Worm (Caenorhabditis elegans) whole organism, mixed stage, embryonic: ENCODE data around the gene Y67D8C.6.

Source experiments
- M03D4.4 ChIP-seq: sonication (generic microtip); optimal IDR thresholded peaks from 2 replicates; lab custom pipeline; 2017; ENCODE audit warnings: mild to moderate bottlenecking, missing genetic modification characterization, missing compliant biosample characterization
- bed-3 ChIP-seq: fragments of 200-800 bp; sonication (Bioruptor generic); optimal IDR thresholded peaks from 3 replicates; lab custom pipeline; 2018; ENCODE audit warnings: mild to moderate bottlenecking, missing genetic modification characterization, moderate library complexity, missing compliant biosample characterization
- blmp-1 ChIP-seq: fragments of 150-350 bp; optimal IDR thresholded peaks from 2 replicates; lab custom pipeline; 2014; ENCODE audit warnings: missing biosample characterization, missing genetic modification characterization
- ceh-43 ChIP-seq: fragments of 200-800 bp; sonication (Bioruptor generic); optimal IDR thresholded peaks from 2 replicates; lab custom pipeline; 2018; ENCODE audit warnings: mild to moderate bottlenecking, missing genetic modification characterization, moderate library complexity, missing compliant biosample characterization
- ceh-83 ChIP-seq: fragments of 200-800 bp; sonication (Bioruptor generic); optimal IDR thresholded peaks from 2 replicates; lab custom pipeline; 2018; ENCODE audit warnings: mild to moderate bottlenecking, missing genetic modification characterization, missing compliant biosample characterization
- ces-1 ChIP-seq: fragments of 150-350 bp; optimal IDR thresholded peaks from 2 replicates; lab custom pipeline; 2014; ENCODE audit warnings: missing biosample characterization, missing genetic modification reagents, missing genetic modification characterization
- cnd-1 ChIP-seq: fragments of 200-800 bp; sonication (Bioruptor generic); optimal IDR thresholded peaks from 2 replicates; lab custom pipeline; 2018; ENCODE audit warnings: mild to moderate bottlenecking, missing genetic modification characterization, missing compliant biosample characterization
- drap-1 ChIP-seq: fragments of 200-800 bp; sonication (Bioruptor generic); optimal IDR thresholded peaks from 3 replicates; lab custom pipeline; 2018; ENCODE audit warnings: mild to moderate bottlenecking, missing genetic modification characterization, missing compliant biosample characterization
- flh-1 ChIP-seq: fragments of 200-800 bp; sonication (Bioruptor generic); optimal IDR thresholded peaks from 2 replicates; lab custom pipeline; 2018; ENCODE audit warnings: mild to moderate bottlenecking, missing genetic modification characterization, moderate library complexity, missing compliant biosample characterization
- ham-2 ChIP-seq: fragments of 200-800 bp; sonication (Bioruptor generic); optimal IDR thresholded peaks from 2 replicates; lab custom pipeline; 2018; ENCODE audit warnings: mild to moderate bottlenecking, missing genetic modification characterization, missing compliant biosample characterization
- hlh-1 ChIP-seq: fragments of 150-350 bp; optimal IDR thresholded peaks from 2 replicates; lab custom pipeline; 2014; ENCODE audit warnings: missing biosample characterization, missing genetic modification reagents, missing genetic modification characterization
- lin-13 ChIP-seq: fragments of 150-350 bp; optimal IDR thresholded peaks from 2 replicates; lab custom pipeline; 2014; ENCODE audit warnings: missing biosample characterization, missing genetic modification characterization
- lin-32 ChIP-seq: fragments of 200-800 bp; sonication (Bioruptor generic); optimal IDR thresholded peaks from 2 replicates; lab custom pipeline; 2018; ENCODE audit warnings: mild to moderate bottlenecking, missing genetic modification characterization, missing compliant biosample characterization
- lsy-2 ChIP-seq: fragments of 150-350 bp; optimal IDR thresholded peaks from 2 replicates; lab custom pipeline; 2014; ENCODE audit warnings: missing biosample characterization, missing genetic modification characterization
- mab-5 ChIP-seq: fragments of 150-350 bp; optimal IDR thresholded peaks from 2 replicates; lab custom pipeline; 2014; ENCODE audit warnings: missing biosample characterization, missing genetic modification characterization
- mep-1 ChIP-seq: fragments of 150-350 bp; optimal IDR thresholded peaks from 2 replicates; lab custom pipeline; 2017; ENCODE audit warnings: missing biosample characterization, missing genetic modification reagents, missing genetic modification characterization, inconsistent platforms
- mls-2 ChIP-seq: sonication (generic microtip); optimal IDR thresholded peaks from 2 replicates; lab custom pipeline; 2016; ENCODE audit warnings: mild to moderate bottlenecking, missing genetic modification characterization, moderate library complexity, missing compliant biosample characterization
- pha-4 ChIP-seq: fragments of 150-350 bp; optimal IDR thresholded peaks from 2 replicates; lab custom pipeline; 2018; ENCODE audit warnings: missing biosample characterization, missing genetic modification reagents, missing genetic modification characterization
- sem-2 ChIP-seq: fragments of 200-800 bp; sonication (Bioruptor generic); optimal IDR thresholded peaks from 2 replicates; lab custom pipeline; 2018; ENCODE audit warnings: mild to moderate bottlenecking, missing genetic modification characterization, missing compliant biosample characterization
- sptf-1 ChIP-seq: sonication (generic microtip); optimal IDR thresholded peaks from 2 replicates; lab custom pipeline; 2017; ENCODE audit warnings: mild to moderate bottlenecking, missing genetic modification characterization, moderate library complexity, missing compliant biosample characterization
- tbx-8 ChIP-seq: fragments of 200-800 bp; sonication (Bioruptor generic); optimal IDR thresholded peaks from 2 replicates; lab custom pipeline; 2018; ENCODE audit warnings: mild to moderate bottlenecking, missing genetic modification characterization, moderate library complexity, missing compliant biosample characterization
- unc-120 ChIP-seq: sonication (generic microtip); optimal IDR thresholded peaks from 2 replicates; lab custom pipeline; 2017; ENCODE audit warnings: missing genetic modification characterization, missing compliant biosample characterization; ENCODE audit not compliant: poor library complexity, severe bottlenecking

The Y67D8C.6 gene

ce11 chrIV:3050054-3050990 lies 12.9 kb downstream of the Y67D8C.6 start, which contains the start of gene eel-1:
TSS of gene eel-1 (minus strand) at chrIV:3050104.
- TF ChIP-seq ceh-43 (peak; percentile 57), lin-13 (tag; lab: Kevin White, UChicago) (peak; percentile 95), lin-32 (GFP tag; lab: Kevin White, UChicago) (peak; percentile 74), pha-4 (tag; lab: Kevin White, UChicago) (peak; percentile 78), tbx-8 (GFP tag; lab: Kevin White, UChicago) (peak; percentile 74), lsy-2 (peak; percentile 95), hlh-1 (tag; lab: Kevin White, UChicago) (peak; percentile 14), sptf-1 (tag; lab: Kevin White, UChicago) (peak; percentile 93), cnd-1 (tag; lab: Kevin White, UChicago) (peak; percentile 83), ceh-83 (GFP tag; lab: Kevin White, UChicago) (peak; percentile 75), ham-2 (GFP tag; lab: Kevin White, UChicago) (peak; percentile 64), mls-2 (tag; lab: Kevin White, UChicago) (peak; percentile 90), unc-120 (tag; lab: Kevin White, UChicago) (peak; percentile 92), sem-2 (GFP tag; lab: Kevin White, UChicago) (peak; percentile 69), drap-1 (GFP tag; lab: Kevin White, UChicago) (peak; percentile 89), bed-3 (peak; percentile 72), mep-1 (tag; lab: Kevin White, UChicago) (peak; percentile 74), flh-1 (GFP tag; lab: Kevin White, UChicago) (peak; percentile 20), M03D4.4 (peak; percentile 86)

- no peak for TF ChIP-seq tbx-8 (GFP tag; lab: Kevin White, UChicago)
- TF ChIP-seq ceh-83 (GFP tag; lab: Kevin White, UChicago) = no peak
- no peak for TF ChIP-seq lin-13 (tag; lab: Kevin White, UChicago)
These were observed 16.3 kb downstream of the Y67D8C.6 start for ce11 chrIV:3046889-3047288.

ce11 chrIV:3046009-3046408 lies 17.2 kb downstream of the Y67D8C.6 start:
- no peak for TF ChIP-seq ceh-83 (GFP tag; lab: Kevin White, UChicago)
- no peak for TF ChIP-seq ham-2 (GFP tag; lab: Kevin White, UChicago)
- TF ChIP-seq bed-3 = no peak
- TF ChIP-seq unc-120 (tag; lab: Kevin White, UChicago) = no peak
- TF ChIP-seq sptf-1 (tag; lab: Kevin White, UChicago) = no peak
- no peak for TF ChIP-seq mep-1 (tag; lab: Kevin White, UChicago)
- no peak for TF ChIP-seq cnd-1 (tag; lab: Kevin White, UChicago)
- no peak for TF ChIP-seq lin-13 (tag; lab: Kevin White, UChicago)

ce11 chrIV:3044158-3044557 lies 19.0 kb downstream of the Y67D8C.6 start:
- TF ChIP-seq bed-3 (no peak), ham-2 (GFP tag; lab: Kevin White, UChicago) (no peak), drap-1 (GFP tag; lab: Kevin White, UChicago) (no peak), ceh-43 (no peak), tbx-8 (GFP tag; lab: Kevin White, UChicago) (no peak), sptf-1 (tag; lab: Kevin White, UChicago) (no peak), cnd-1 (tag; lab: Kevin White, UChicago) (no peak)

- TF ChIP-seq mls-2 (tag; lab: Kevin White, UChicago) (no peak), mab-5 (tag; lab: Kevin White, UChicago) (no peak), cnd-1 (tag; lab: Kevin White, UChicago) (no peak), blmp-1 (tag; lab: Kevin White, UChicago) (no peak), ces-1 (GFP tag; lab: Kevin White, UChicago) (no peak)
These were observed 24.4 kb downstream of the Y67D8C.6 start for ce11 chrIV:3038740-3039139.

- TF ChIP-seq unc-120 (tag; lab: Kevin White, UChicago) (no peak), ceh-83 (GFP tag; lab: Kevin White, UChicago) (no peak)
These were observed 25.3 kb downstream of the Y67D8C.6 start for ce11 chrIV:3037932-3038331.
